Fruit fly (Drosophila melanogaster): ENCODE data around the gene mamo.

The mamo gene

dm6 chrX:13923286-13923685 is 67.0 kb downstream of the mamo start:
- no peak for TF ChIP-seq CTCF (optimal IDR thresholded peaks at IDR 0.05)
- TF ChIP-seq CG8478 (optimal IDR thresholded peaks at IDR 0.05), result no peak

dm6 chrX:13911184-13911583 is 79.1 kb downstream of the mamo start:
- no peak for TF ChIP-seq CTCF (optimal IDR thresholded peaks at IDR 0.05)
- TF ChIP-seq CG8478 (optimal IDR thresholded peaks at IDR 0.05), result no peak

dm6 chrX:13909002-13909544 is 81.3 kb downstream of the mamo start:
- peak; percentile 53 to 67 for TF ChIP-seq CTCF (optimal IDR thresholded peaks at IDR 0.05)
- no peak for TF ChIP-seq CG8478 (optimal IDR thresholded peaks at IDR 0.05)

dm6 chrX:13907115-13907514 is 83.2 kb downstream of the mamo start:
- TF ChIP-seq CG8478 (optimal IDR thresholded peaks at IDR 0.05), result no peak
- no peak for TF ChIP-seq CTCF (optimal IDR thresholded peaks at IDR 0.05)

- TF ChIP-seq CTCF (optimal IDR thresholded peaks at IDR 0.05), result no peak
- no peak for TF ChIP-seq CG8478 (optimal IDR thresholded peaks at IDR 0.05)
Measured at dm6 chrX:13906009-13906769, 84.1 kb downstream of the mamo start.

dm6 chrX:13894518-13894917 is 95.8 kb downstream of the mamo start:
- no peak for TF ChIP-seq CTCF (optimal IDR thresholded peaks at IDR 0.05)
- no peak for TF ChIP-seq CG8478 (optimal IDR thresholded peaks at IDR 0.05)

- TF ChIP-seq CTCF (optimal IDR thresholded peaks at IDR 0.05), result no peak
- no peak for TF ChIP-seq CG8478 (optimal IDR thresholded peaks at IDR 0.05)
Measured at dm6 chrX:13890903-13891449, 99.4 kb downstream of the mamo start.

dm6 chrX:13890435-13890845 is 99.9 kb downstream of the mamo start:
- TF ChIP-seq CG8478 (optimal IDR thresholded peaks at IDR 0.05) (no peak), CTCF (optimal IDR thresholded peaks at IDR 0.05) (no peak)

dm6 chrX:13889164-13889672 is 101.1 kb downstream of the mamo start:
- TF ChIP-seq CG8478 (optimal IDR thresholded peaks at IDR 0.05), result no peak
- TF ChIP-seq CTCF (optimal IDR thresholded peaks at IDR 0.05), result no peak

- no peak for TF ChIP-seq CTCF (optimal IDR thresholded peaks at IDR 0.05)
- TF ChIP-seq CG8478 (optimal IDR thresholded peaks at IDR 0.05), result no peak
Measured at dm6 chrX:13879169-13879821, 111.0 kb downstream of the mamo start.

- TF ChIP-seq CG8478 (optimal IDR thresholded peaks at IDR 0.05), result no peak
- TF ChIP-seq CTCF (optimal IDR thresholded peaks at IDR 0.05), result peak in 1 of 2 experiments; percentile 25
Measured at dm6 chrX:13845728-13846127, 144.6 kb downstream of the mamo start, which contains the start of gene AMPdeam. TSS of gene AMPdeam (minus strand) at chrX:13845866.

dm6 chrX:13844317-13844886 is 145.9 kb downstream of the mamo start:
- TF ChIP-seq CTCF (optimal IDR thresholded peaks at IDR 0.05), result no peak
- no peak for TF ChIP-seq CG8478 (optimal IDR thresholded peaks at IDR 0.05)

dm6 chrX:13843487-13843886 is 146.8 kb downstream of the mamo start:
- TF ChIP-seq CTCF (optimal IDR thresholded peaks at IDR 0.05), result no peak
- no peak for TF ChIP-seq CG8478 (optimal IDR thresholded peaks at IDR 0.05)

- TF ChIP-seq CTCF (optimal IDR thresholded peaks at IDR 0.05) (no peak), CG8478 (optimal IDR thresholded peaks at IDR 0.05) (no peak)
Measured at dm6 chrX:13840075-13840474, 150.3 kb downstream of the mamo start.

- no peak for TF ChIP-seq CG8478 (optimal IDR thresholded peaks at IDR 0.05)
- TF ChIP-seq CTCF (optimal IDR thresholded peaks at IDR 0.05), result no peak
Measured at dm6 chrX:13838892-13839291, 151.4 kb downstream of the mamo start.
